Fruit fly (Drosophila melanogaster): ENCODE results near the gene betaggt-I.

Gene betaggt-I

dm6 chr2L:4997401-4998259 is 52.3 kb downstream of the betaggt-I start (continued):
- TF ChIP-seq CG4282 (GFP tag; optimal IDR thresholded peaks at IDR 0.05): peak; percentile 99
- TF ChIP-seq Dip3 (GFP tag; optimal IDR thresholded peaks at IDR 0.05): peak; percentile 99
- TF ChIP-seq Chrac-16 (GFP tag; optimal IDR thresholded peaks at IDR 0.05): peak; percentile 99
- peak; percentile 97 for TF ChIP-seq rib (GFP tag; IDR thresholded peaks at IDR 0.05)
- TF ChIP-seq stwl (tag; optimal IDR thresholded peaks at IDR 0.05): peak; percentile 81
- TF ChIP-seq nau (GFP tag; optimal IDR thresholded peaks at IDR 0.05): peak; percentile 98
- TF ChIP-seq CG18262 (tag; optimal IDR thresholded peaks at IDR 0.05): peak; percentile 99
- peak; percentile 99 for TF ChIP-seq HmgD (GFP tag; optimal IDR thresholded peaks at IDR 0.05)
- peak; percentile 99 for TF ChIP-seq Sox102F (GFP tag; optimal IDR thresholded peaks at IDR 0.05)
- TF ChIP-seq CG2116 (GFP tag; optimal IDR thresholded peaks at IDR 0.05): peak; percentile 88
- TF ChIP-seq Aef1 (GFP tag; IDR thresholded peaks at IDR 0.05): peak; percentile 99
- peak; percentile 99 for TF ChIP-seq so (GFP tag; IDR thresholded peaks at IDR 0.05)
- TF ChIP-seq CG4820 (GFP tag; optimal IDR thresholded peaks at IDR 0.05): peak; percentile 98
- TF ChIP-seq unpg (GFP tag; optimal IDR thresholded peaks at IDR 0.05): peak; percentile 100
- TF ChIP-seq slbo (GFP tag; IDR thresholded peaks at IDR 0.05): peak; percentile 99
- TF ChIP-seq ERR (GFP tag; optimal IDR thresholded peaks at IDR 0.05): peak; percentile 98
- TF ChIP-seq CG2120 (GFP tag; optimal IDR thresholded peaks at IDR 0.05): peak; percentile 99
- TF ChIP-seq peb (GFP tag; IDR thresholded peaks at IDR 0.05): peak; percentile 99
- TF ChIP-seq ci (GFP tag; IDR thresholded peaks at IDR 0.05): peak; percentile 100
- peak; percentile 68; the same call in 1 of the 2 replicates for TF ChIP-seq CG42726 (GFP tag; IDR thresholded peaks at IDR 0.05; ENCODE audit: partially characterized antibody)
- peak; percentile 99 for TF ChIP-seq CG1792 (GFP tag; optimal IDR thresholded peaks at IDR 0.05)
- TF ChIP-seq en (GFP tag; optimal IDR thresholded peaks at IDR 0.05): peak; percentile 99
- TF ChIP-seq Hmx (GFP tag; optimal IDR thresholded peaks at IDR 0.05): peak; percentile 96
- TF ChIP-seq Dbx (GFP tag; IDR thresholded peaks at IDR 0.05): peak; percentile 99
- TF ChIP-seq CG14860 (GFP tag; IDR thresholded peaks at IDR 0.05; ENCODE audit: partially characterized antibody): peak; percentile 65
- peak; percentile 96 for TF ChIP-seq run (tag; optimal IDR thresholded peaks at IDR 0.05)
- TF ChIP-seq bigmax (GFP tag; optimal IDR thresholded peaks at IDR 0.05): peak; percentile 80
- peak; percentile 93 for TF ChIP-seq CG5180 (GFP tag; optimal IDR thresholded peaks at IDR 0.05)
- peak; percentile 84 for TF ChIP-seq z (GFP tag; IDR thresholded peaks at IDR 0.05)
- peak; percentile 99 for TF ChIP-seq CG17361 (GFP tag; IDR thresholded peaks at IDR 0.05)
- TF ChIP-seq CG31365 (tag; optimal IDR thresholded peaks at IDR 0.05): peak; percentile 98
- TF ChIP-seq Camta (GFP tag; optimal IDR thresholded peaks at IDR 0.05): peak; percentile 99
- TF ChIP-seq fu2 (GFP tag; optimal IDR thresholded peaks at IDR 0.05): peak; percentile 99
- TF ChIP-seq Hand (GFP tag; optimal IDR thresholded peaks at IDR 0.05): peak; percentile 94
- peak; percentile 97 for TF ChIP-seq CG34376 (GFP tag; optimal IDR thresholded peaks at IDR 0.05)
- peak; percentile 99 for TF ChIP-seq CG10366 (GFP tag; IDR thresholded peaks at IDR 0.05)
- TF ChIP-seq Opbp (GFP tag; IDR thresholded peaks at IDR 0.05; ENCODE audit: partially characterized antibody): peak; percentile 66; the same call in 2 of the 3 replicates
- peak; percentile 94 for TF ChIP-seq CG10274 (GFP tag; optimal IDR thresholded peaks at IDR 0.05)
- no peak for TF ChIP-seq Sin3A (optimal IDR thresholded peaks at IDR 0.05)
- peak; percentile 99 for TF ChIP-seq cato (GFP tag; optimal IDR thresholded peaks at IDR 0.05; ENCODE audit: borderline replicate concordance)
- peak; percentile 99 for TF ChIP-seq dati (GFP tag; IDR thresholded peaks at IDR 0.05)
- peak; percentile 99 for TF ChIP-seq ap (GFP tag; IDR thresholded peaks at IDR 0.05)
- TF ChIP-seq E2f1 (GFP tag; IDR thresholded peaks at IDR 0.05): peak; percentile 99
- TF ChIP-seq h (optimal IDR thresholded peaks at IDR 0.05): no peak
- peak; percentile 99 for TF ChIP-seq Awh (GFP tag; IDR thresholded peaks at IDR 0.05)
- TF ChIP-seq Doc2 (GFP tag; IDR thresholded peaks at IDR 0.05): peak; percentile 98
- TF ChIP-seq CG31388 (GFP tag; optimal IDR thresholded peaks at IDR 0.05): peak; percentile 98
- peak; percentile 82 for TF ChIP-seq CG3995 (GFP tag; optimal IDR thresholded peaks at IDR 0.05)
- TF ChIP-seq CG15514 (GFP tag; optimal IDR thresholded peaks at IDR 0.05): peak; percentile 93
- TF ChIP-seq gt (GFP tag; IDR thresholded peaks at IDR 0.05): peak; percentile 98

Data from whole organism, embryonic.